Worm (Caenorhabditis elegans): Measurements from ENCODE around the gene nhr-8.

Gene nhr-8

ce11 chrIV:7710824-7711223, at the start of gene nhr-8:
Gene nhr-8, plus strand, starts transcription at chrIV:7710983.
- TF ChIP-seq ref-1 (GFP tag; conservative IDR thresholded peaks at IDR 0.05), result no peak
- no peak for TF ChIP-seq ztf-23 (GFP tag; IDR thresholded peaks at IDR 0.05)
- TF ChIP-seq cog-1 (tag; optimal IDR thresholded peaks at IDR 0.05), result no peak
- TF ChIP-seq tab-1 (GFP tag; IDR thresholded peaks at IDR 0.05), result no peak
- no peak for TF ChIP-seq T22C8.4 (GFP tag; IDR thresholded peaks at IDR 0.05)
- TF ChIP-seq flt-1 (GFP tag; IDR thresholded peaks at IDR 0.05), result no peak
- TF ChIP-seq med-1 (GFP tag; optimal IDR thresholded peaks at IDR 0.05; ENCODE audit: insufficient read depth), result no peak
- TF ChIP-seq ztf-29 (GFP tag; IDR thresholded peaks at IDR 0.05), result no peak
- no peak for TF ChIP-seq klf-2 (GFP tag; conservative IDR thresholded peaks at IDR 0.05)

DNA sequence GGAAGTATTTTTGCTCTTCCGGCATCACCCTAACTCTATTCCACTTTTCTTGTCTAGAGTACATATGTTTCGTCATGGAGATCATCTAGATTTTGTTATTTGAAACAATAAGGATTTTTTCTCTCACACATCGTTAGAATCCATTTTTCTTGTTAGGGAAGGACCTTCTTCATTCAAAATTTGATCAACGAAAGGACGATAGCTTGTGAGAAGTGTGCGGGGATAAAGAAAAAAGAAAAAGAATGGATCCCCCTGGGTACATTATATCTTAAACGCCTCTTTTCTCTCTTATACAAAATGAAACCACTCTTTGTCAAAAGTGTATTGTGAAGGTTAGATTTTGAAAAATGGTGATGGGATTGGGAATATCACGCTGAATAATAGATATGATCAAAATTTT, 49.2 kb upstream of the nhr-8 start:
- TF ChIP-seq med-1 (GFP tag; optimal IDR thresholded peaks at IDR 0.05; ENCODE audit: insufficient read depth) (no peak), klf-2 (GFP tag; conservative IDR thresholded peaks at IDR 0.05) (no peak), cog-1 (tag; optimal IDR thresholded peaks at IDR 0.05) (no peak), ztf-23 (GFP tag; IDR thresholded peaks at IDR 0.05) (no peak), ztf-29 (GFP tag; IDR thresholded peaks at IDR 0.05) (no peak), ref-1 (GFP tag; conservative IDR thresholded peaks at IDR 0.05) (no peak), flt-1 (GFP tag; IDR thresholded peaks at IDR 0.05) (no peak)

DNA sequence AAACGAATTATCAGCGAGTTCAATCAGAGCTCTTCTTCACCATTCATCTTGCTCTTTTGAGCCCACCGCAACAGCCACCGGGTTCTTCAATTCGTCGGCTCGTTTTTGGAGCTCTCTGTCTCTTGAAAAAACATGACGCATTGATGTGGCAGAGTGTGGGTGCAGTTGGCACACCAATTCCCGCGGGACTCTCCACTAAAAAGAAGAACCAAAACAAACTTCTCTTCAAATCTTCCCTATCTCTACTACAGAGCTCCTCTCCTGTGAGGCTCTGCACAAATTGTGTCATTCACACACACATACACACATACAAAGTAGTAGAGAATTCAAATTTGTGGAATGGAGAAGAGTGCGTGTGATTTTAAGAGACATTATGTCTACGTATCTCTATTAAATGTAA, 47.8 kb upstream of the nhr-8 start:
- TF ChIP-seq med-1 (GFP tag; optimal IDR thresholded peaks at IDR 0.05; ENCODE audit: insufficient read depth) (no peak), ref-1 (GFP tag; conservative IDR thresholded peaks at IDR 0.05) (no peak), T22C8.4 (GFP tag; IDR thresholded peaks at IDR 0.05) (no peak), flt-1 (GFP tag; IDR thresholded peaks at IDR 0.05) (no peak), tab-1 (GFP tag; IDR thresholded peaks at IDR 0.05) (no peak), ztf-23 (GFP tag; IDR thresholded peaks at IDR 0.05) (no peak), cog-1 (tag; optimal IDR thresholded peaks at IDR 0.05) (no peak), ztf-29 (GFP tag; IDR thresholded peaks at IDR 0.05) (no peak), klf-2 (GFP tag; conservative IDR thresholded peaks at IDR 0.05) (no peak)

DNA sequence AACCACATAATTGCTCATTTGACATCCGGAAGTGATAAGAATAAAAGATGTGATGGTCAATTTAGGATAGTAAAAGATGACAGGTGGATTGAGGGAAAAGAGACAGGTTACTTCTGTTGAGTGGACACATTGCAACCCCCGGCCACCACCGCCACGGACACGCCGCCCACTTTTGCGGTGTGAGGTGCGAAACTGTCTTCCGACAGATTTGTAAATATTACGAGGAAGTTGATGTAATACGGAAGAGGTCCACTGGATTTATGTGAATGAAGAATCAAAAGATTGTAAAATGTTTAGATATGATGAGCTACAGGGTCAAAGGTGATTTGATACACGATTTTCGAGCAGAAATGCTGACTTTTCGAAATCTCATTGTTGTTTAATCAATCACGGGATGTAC, 37.9 kb upstream of the nhr-8 start, which contains the start of gene C08G9.2:
TSS of gene C08G9.2 (minus strand) at position 101 of the 400 bp plus-strand sequence.
- TF ChIP-seq ztf-23 (GFP tag; IDR thresholded peaks at IDR 0.05) (no peak), cog-1 (tag; optimal IDR thresholded peaks at IDR 0.05) (no peak), ref-1 (GFP tag; conservative IDR thresholded peaks at IDR 0.05) (no peak), T22C8.4 (GFP tag; IDR thresholded peaks at IDR 0.05) (no peak), klf-2 (GFP tag; conservative IDR thresholded peaks at IDR 0.05) (no peak), flt-1 (GFP tag; IDR thresholded peaks at IDR 0.05) (no peak), tab-1 (GFP tag; IDR thresholded peaks at IDR 0.05) (no peak), med-1 (GFP tag; optimal IDR thresholded peaks at IDR 0.05; ENCODE audit: insufficient read depth) (no peak), ztf-29 (GFP tag; IDR thresholded peaks at IDR 0.05) (no peak)

DNA sequence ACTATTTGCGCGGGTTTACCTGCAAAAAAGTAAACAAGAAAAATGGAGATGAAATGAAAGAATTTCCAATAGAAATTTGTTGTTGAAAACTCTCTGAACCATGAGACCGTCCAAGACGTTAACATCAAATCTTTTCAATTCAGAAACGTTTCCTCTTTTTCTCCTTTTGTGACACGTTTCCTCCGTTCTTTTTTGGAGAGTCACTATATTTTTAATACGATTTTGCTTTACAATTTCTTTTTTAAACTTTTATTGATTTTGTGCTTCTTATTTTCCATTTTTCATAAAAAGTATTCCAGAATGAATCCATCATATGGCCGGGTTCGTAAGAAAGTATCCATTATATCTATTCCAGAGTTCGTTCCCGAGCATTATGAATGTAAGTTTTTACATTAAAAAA, 35.9 kb upstream of the nhr-8 start, which contains the start of gene itr-1:
TSS of gene itr-1 (plus strand) at position 301 of the 400 bp plus-strand sequence.
- TF ChIP-seq tab-1 (GFP tag; IDR thresholded peaks at IDR 0.05) (no peak), med-1 (GFP tag; optimal IDR thresholded peaks at IDR 0.05; ENCODE audit: insufficient read depth) (no peak), flt-1 (GFP tag; IDR thresholded peaks at IDR 0.05) (no peak), ztf-29 (GFP tag; IDR thresholded peaks at IDR 0.05) (no peak), klf-2 (GFP tag; conservative IDR thresholded peaks at IDR 0.05) (no peak), ref-1 (GFP tag; conservative IDR thresholded peaks at IDR 0.05) (no peak), T22C8.4 (GFP tag; IDR thresholded peaks at IDR 0.05) (no peak), cog-1 (tag; optimal IDR thresholded peaks at IDR 0.05) (no peak), ztf-23 (GFP tag; IDR thresholded peaks at IDR 0.05) (no peak)

ce11 chrIV:7679120-7679519, 31.7 kb upstream of the nhr-8 start:
- TF ChIP-seq ref-1 (GFP tag; conservative IDR thresholded peaks at IDR 0.05) (no peak), T22C8.4 (GFP tag; IDR thresholded peaks at IDR 0.05) (no peak), ztf-23 (GFP tag; IDR thresholded peaks at IDR 0.05) (no peak), cog-1 (tag; optimal IDR thresholded peaks at IDR 0.05) (no peak), tab-1 (GFP tag; IDR thresholded peaks at IDR 0.05) (no peak), flt-1 (GFP tag; IDR thresholded peaks at IDR 0.05) (no peak), ztf-29 (GFP tag; IDR thresholded peaks at IDR 0.05) (no peak), med-1 (GFP tag; optimal IDR thresholded peaks at IDR 0.05; ENCODE audit: insufficient read depth) (no peak), klf-2 (GFP tag; conservative IDR thresholded peaks at IDR 0.05) (no peak)

DNA sequence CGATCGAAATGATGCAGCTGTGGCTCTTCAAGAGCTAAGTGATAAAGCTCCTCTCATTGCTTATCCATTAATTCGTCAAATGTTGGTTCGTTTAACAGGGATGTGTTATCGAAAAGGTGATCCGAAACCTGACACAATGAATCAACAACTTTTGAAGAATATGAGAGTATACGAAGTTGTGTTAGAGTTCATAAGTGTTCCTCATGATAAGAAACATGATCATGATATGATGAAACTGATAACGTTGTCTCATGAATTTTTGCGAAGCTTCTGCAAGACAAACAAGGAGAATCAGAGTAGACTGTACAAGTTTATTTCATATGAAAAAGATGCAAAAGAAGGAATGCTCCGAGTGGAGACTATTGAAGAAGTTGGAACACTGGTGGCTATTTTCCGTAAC, 21.5 kb upstream of the nhr-8 start:
- no peak for TF ChIP-seq med-1 (GFP tag; optimal IDR thresholded peaks at IDR 0.05; ENCODE audit: insufficient read depth)
- no peak for TF ChIP-seq ztf-23 (GFP tag; IDR thresholded peaks at IDR 0.05)
- TF ChIP-seq tab-1 (GFP tag; IDR thresholded peaks at IDR 0.05), result no peak
- no peak for TF ChIP-seq klf-2 (GFP tag; conservative IDR thresholded peaks at IDR 0.05)
- TF ChIP-seq ztf-29 (GFP tag; IDR thresholded peaks at IDR 0.05), result no peak
- no peak for TF ChIP-seq cog-1 (tag; optimal IDR thresholded peaks at IDR 0.05)
- TF ChIP-seq flt-1 (GFP tag; IDR thresholded peaks at IDR 0.05), result no peak
- TF ChIP-seq ref-1 (GFP tag; conservative IDR thresholded peaks at IDR 0.05), result no peak
- TF ChIP-seq T22C8.4 (GFP tag; IDR thresholded peaks at IDR 0.05), result no peak

DNA sequence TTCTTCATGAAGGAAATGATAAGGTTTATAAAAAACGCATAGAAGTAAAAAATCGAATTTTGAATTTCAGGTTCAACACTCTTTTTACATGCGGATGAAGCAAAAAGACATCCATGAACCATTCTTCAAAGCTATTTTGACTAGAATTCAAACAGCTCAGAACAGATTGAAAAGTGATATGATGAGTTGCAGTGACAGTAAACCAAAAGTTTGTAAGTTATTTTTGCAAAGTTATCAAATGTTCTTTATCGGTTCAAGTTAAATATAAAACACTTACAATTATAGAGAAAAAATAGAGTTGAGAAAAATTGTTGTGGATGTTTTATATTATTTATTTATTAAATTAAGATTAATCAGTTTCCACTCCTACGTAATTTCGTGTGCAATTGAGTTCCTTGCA, 18.3 kb upstream of the nhr-8 start:
- TF ChIP-seq flt-1 (GFP tag; IDR thresholded peaks at IDR 0.05) (no peak), med-1 (GFP tag; optimal IDR thresholded peaks at IDR 0.05; ENCODE audit: insufficient read depth) (no peak), klf-2 (GFP tag; conservative IDR thresholded peaks at IDR 0.05) (no peak), cog-1 (tag; optimal IDR thresholded peaks at IDR 0.05) (no peak), T22C8.4 (GFP tag; IDR thresholded peaks at IDR 0.05) (no peak), ref-1 (GFP tag; conservative IDR thresholded peaks at IDR 0.05) (no peak), ztf-29 (GFP tag; IDR thresholded peaks at IDR 0.05) (no peak), tab-1 (GFP tag; IDR thresholded peaks at IDR 0.05) (no peak), ztf-23 (GFP tag; IDR thresholded peaks at IDR 0.05) (no peak)

- TF ChIP-seq cog-1 (tag; optimal IDR thresholded peaks at IDR 0.05) (no peak), ztf-29 (GFP tag; IDR thresholded peaks at IDR 0.05) (no peak), tab-1 (GFP tag; IDR thresholded peaks at IDR 0.05) (no peak), med-1 (GFP tag; optimal IDR thresholded peaks at IDR 0.05; ENCODE audit: insufficient read depth) (no peak), ref-1 (GFP tag; conservative IDR thresholded peaks at IDR 0.05) (no peak)
Observed at ce11 chrIV:7698320-7698719, 12.5 kb upstream of the nhr-8 start, which contains the start of gene flp-13. Gene flp-13, minus strand, starts transcription at chrIV:7698420.

- no peak for TF ChIP-seq flt-1 (GFP tag; IDR thresholded peaks at IDR 0.05)
- no peak for TF ChIP-seq T22C8.4 (GFP tag; IDR thresholded peaks at IDR 0.05)
- no peak for TF ChIP-seq cog-1 (tag; optimal IDR thresholded peaks at IDR 0.05)
- no peak for TF ChIP-seq ztf-23 (GFP tag; IDR thresholded peaks at IDR 0.05)
- no peak for TF ChIP-seq ref-1 (GFP tag; conservative IDR thresholded peaks at IDR 0.05)
- no peak for TF ChIP-seq med-1 (GFP tag; optimal IDR thresholded peaks at IDR 0.05; ENCODE audit: insufficient read depth)
- TF ChIP-seq ztf-29 (GFP tag; IDR thresholded peaks at IDR 0.05), result no peak
- no peak for TF ChIP-seq klf-2 (GFP tag; conservative IDR thresholded peaks at IDR 0.05)
- no peak for TF ChIP-seq tab-1 (GFP tag; IDR thresholded peaks at IDR 0.05)
Observed at ce11 chrIV:7706805-7707204, 4.0 kb upstream of the nhr-8 start, which contains the start of gene F33D4.4. Gene F33D4.4, minus strand, starts transcription at chrIV:7706905.

Data from whole organism, midembryonic.